Worm (Caenorhabditis elegans): Measurements from ENCODE around the gene ztf-9.

ce11 chrV:9738077-9738705, 46.2 kb upstream of the ztf-9 start:
- TF ChIP-seq klf-2 (GFP tag; conservative IDR thresholded peaks at IDR 0.05) (no peak), ref-1 (GFP tag; conservative IDR thresholded peaks at IDR 0.05) (no peak), flt-1 (GFP tag; IDR thresholded peaks at IDR 0.05) (no peak), T22C8.4 (GFP tag; IDR thresholded peaks at IDR 0.05) (no peak)

Data from whole organism, midembryonic.